Worm (Caenorhabditis elegans) whole organism, midembryonic: Measurements from ENCODE around the gene C33F10.4.

Experiments
- cog-1 ChIP-seq: sonication (generic microtip); optimal IDR thresholded peaks from 2 replicates; lab custom pipeline; 2016; ENCODE audit warnings: missing genetic modification characterization, missing compliant biosample characterization
- ztf-29 ChIP-seq: fragments of 200-800 bp; sonication (Bioruptor generic); IDR thresholded peaks from 2 replicates; pipeline ENCODE4 v1.3.6; 2022; ENCODE audit warnings: missing genetic modification reagents, missing genetic modification characterization, missing compliant biosample characterization

DNA sequence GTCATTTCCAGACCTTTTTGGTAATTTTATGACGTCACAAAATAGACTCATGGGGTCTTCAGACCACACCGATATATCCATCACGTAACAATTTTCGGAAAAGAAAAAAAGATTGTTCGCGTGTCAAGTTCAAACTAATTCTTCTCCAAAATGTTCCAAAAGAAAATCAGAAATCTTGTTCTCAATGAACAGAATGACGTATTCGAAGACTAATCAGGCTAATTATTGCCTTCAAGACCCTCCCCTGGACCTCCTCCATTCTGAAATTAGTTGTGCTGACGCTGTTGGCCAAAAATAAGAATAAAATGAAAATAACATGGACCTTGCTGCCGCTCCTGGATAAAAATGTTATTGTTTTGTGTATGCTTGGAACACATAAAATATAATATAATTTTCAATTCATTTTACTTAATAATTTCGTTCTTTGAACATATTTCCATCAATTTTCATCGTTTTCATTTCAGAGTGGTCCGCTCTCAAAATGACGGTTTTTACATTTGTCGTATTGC lies 5.7 kb upstream of the C33F10.4 start, which contains the start of gene F26G1.15:
- TF ChIP-seq ztf-29 (no peak), cog-1 (tag; lab: Kevin White, UChicago) (no peak)
